Fruit fly (Drosophila melanogaster) whole organism, embryonic: ENCODE measurements around the gene CG14644.

Experiments
- Antp ChIP-seq: fragments of 200-800 bp; sonication (Bioruptor generic); optimal IDR thresholded peaks from 3 replicates; lab custom pipeline; 2016; ENCODE audit warnings: missing biosample characterization, missing genetic modification characterization
- CG10959 ChIP-seq: fragments of 200-800 bp; sonication (Bioruptor generic); IDR thresholded peaks from 2 replicates; pipeline ENCODE4 v1.3.6; 2022; ENCODE audit warnings: missing biosample characterization, missing genetic modification characterization
- CG11504 ChIP-seq: fragments of 200-800 bp; sonication (Bioruptor generic); optimal IDR thresholded peaks from 3 replicates; lab custom pipeline; 2019; ENCODE audit warnings: missing biosample characterization, mild to moderate bottlenecking, missing genetic modification characterization, moderate library complexity
- CG13287 ChIP-seq: fragments of 200-800 bp; sonication (Bioruptor generic); IDR thresholded peaks from 2 replicates; pipeline ENCODE4 v1.3.6; 2022; ENCODE audit warnings: missing biosample characterization, missing genetic modification characterization; ENCODE audit not compliant: partially characterized antibody
- CG14014 ChIP-seq: fragments of 200-800 bp; sonication (Bioruptor generic); IDR thresholded peaks from 2 replicates; pipeline ENCODE4 v1.3.6; 2022; ENCODE audit warnings: missing biosample characterization, missing genetic modification characterization
- CG1603 ChIP-seq: fragments of 200-800 bp; sonication (Bioruptor generic); optimal IDR thresholded peaks from 2 replicates; lab custom pipeline; 2019; ENCODE audit warnings: missing biosample characterization, mild to moderate bottlenecking, missing genetic modification characterization, moderate library complexity
- CG17186 ChIP-seq: fragments of 200-800 bp; sonication (Bioruptor generic); optimal IDR thresholded peaks from 3 replicates; lab custom pipeline; 2017; ENCODE audit warnings: missing biosample characterization, missing genetic modification reagents, missing genetic modification characterization
- CG2199 ChIP-seq: fragments of 200-800 bp; sonication (Bioruptor generic); IDR thresholded peaks from 3 replicates; pipeline ENCODE4 v1.3.6; 2022; ENCODE audit warnings: missing biosample characterization, missing genetic modification characterization
- CG2202 ChIP-seq: fragments of 200-800 bp; sonication (Bioruptor generic); optimal IDR thresholded peaks from 2 replicates; lab custom pipeline; 2018; ENCODE audit warnings: missing biosample characterization, mild to moderate bottlenecking, missing genetic modification characterization
- CG2712 ChIP-seq: fragments of 200-800 bp; optimal IDR thresholded peaks from 3 replicates; lab custom pipeline; 2019; ENCODE audit warnings: missing biosample characterization, mild to moderate bottlenecking, missing genetic modification characterization, moderate library complexity
- CG3065 ChIP-seq: fragments of 200-800 bp; sonication (Bioruptor generic); optimal IDR thresholded peaks from 2 replicates; lab custom pipeline; 2016; ENCODE audit warnings: missing biosample characterization, missing genetic modification characterization
- CG31365 ChIP-seq: fragments of 200-800 bp; sonication (Bioruptor generic); optimal IDR thresholded peaks from 2 replicates; lab custom pipeline; 2018; ENCODE audit warnings: missing biosample characterization, mild to moderate bottlenecking, missing genetic modification characterization
- CG31388 ChIP-seq: fragments of 200-800 bp; sonication (Bioruptor generic); optimal IDR thresholded peaks from 2 replicates; lab custom pipeline; 2016; ENCODE audit warnings: missing biosample characterization, missing genetic modification characterization
- CG33213 ChIP-seq: fragments of 200-800 bp; sonication (Bioruptor generic); optimal IDR thresholded peaks from 3 replicates; lab custom pipeline; 2016; ENCODE audit warnings: missing biosample characterization, missing genetic modification characterization
- CG34376 ChIP-seq: fragments of 200-800 bp; sonication (Bioruptor generic); optimal IDR thresholded peaks from 2 replicates; lab custom pipeline; 2018; ENCODE audit warnings: missing biosample characterization, mild to moderate bottlenecking, missing genetic modification characterization
- CG3838 ChIP-seq: fragments of 200-800 bp; sonication (Bioruptor generic); optimal IDR thresholded peaks from 3 replicates; lab custom pipeline; 2016; ENCODE audit warnings: missing biosample characterization, missing genetic modification characterization
- CG7271 ChIP-seq: fragments of 200-800 bp; sonication (Bioruptor generic); optimal IDR thresholded peaks from 2 replicates; lab custom pipeline; 2018; ENCODE audit warnings: missing biosample characterization, mild to moderate bottlenecking, missing genetic modification characterization, moderate library complexity
- CG8388 ChIP-seq: fragments of 200-800 bp; sonication (Bioruptor generic); optimal IDR thresholded peaks from 2 replicates; lab custom pipeline; 2019; ENCODE audit warnings: missing biosample characterization, mild to moderate bottlenecking, missing genetic modification characterization, moderate library complexity
- CG9797 ChIP-seq: fragments of 200-800 bp; sonication (Bioruptor generic); optimal IDR thresholded peaks from 3 replicates; lab custom pipeline; 2018; ENCODE audit warnings: missing biosample characterization, mild to moderate bottlenecking, missing genetic modification characterization
- CkIIα-i1 ChIP-seq: fragments of 200-800 bp; sonication (Bioruptor generic); IDR thresholded peaks from 2 replicates; pipeline ENCODE4 v1.3.6; 2022; ENCODE audit warnings: missing biosample characterization, missing genetic modification characterization
- Dbx ChIP-seq: fragments of 200-800 bp; sonication (Bioruptor generic); IDR thresholded peaks from 3 replicates; pipeline ENCODE4 v1.3.6; 2022; ENCODE audit warnings: missing biosample characterization, missing genetic modification characterization
- Dref ChIP-seq: fragments of 200-800 bp; sonication (Bioruptor generic); IDR thresholded peaks from 2 replicates; pipeline ENCODE4 v1.3.6; 2022; ENCODE audit warnings: missing biosample characterization, missing genetic modification characterization
- Gsc ChIP-seq: fragments of 200-800 bp; sonication (Bioruptor generic); IDR thresholded peaks from 2 replicates; pipeline ENCODE4 v1.3.6; 2022; ENCODE audit warnings: missing biosample characterization, missing genetic modification characterization
- HLHmδ ChIP-seq: fragments of 200-800 bp; sonication (Bioruptor generic); optimal IDR thresholded peaks from 2 replicates; lab custom pipeline; 2018; ENCODE audit warnings: missing biosample characterization, mild to moderate bottlenecking, missing genetic modification characterization, moderate library complexity
- Mes4 ChIP-seq: fragments of 200-800 bp; sonication (Bioruptor generic); optimal IDR thresholded peaks from 2 replicates; lab custom pipeline; 2016; ENCODE audit warnings: missing biosample characterization, missing genetic modification characterization
- Nf-YB ChIP-seq: fragments of 200-800 bp; sonication (Bioruptor generic); optimal IDR thresholded peaks from 3 replicates; lab custom pipeline; 2019; ENCODE audit warnings: missing biosample characterization, mild to moderate bottlenecking, missing genetic modification characterization, moderate library complexity
- Ssrp ChIP-seq: fragments of 200-800 bp; sonication (Bioruptor generic); optimal IDR thresholded peaks from 2 replicates; lab custom pipeline; 2018; ENCODE audit warnings: missing biosample characterization, mild to moderate bottlenecking, missing genetic modification characterization, moderate library complexity
- Usf ChIP-seq: fragments of 200-800 bp; sonication (Bioruptor generic); optimal IDR thresholded peaks from 2 replicates; lab custom pipeline; 2017; ENCODE audit warnings: missing genotype, missing biosample characterization, missing genetic modification characterization
- ab ChIP-seq: fragments of 200-800 bp; sonication (Bioruptor generic); optimal IDR thresholded peaks from 2 replicates; lab custom pipeline; 2016; ENCODE audit warnings: missing biosample characterization, missing genetic modification characterization
- amos ChIP-seq: fragments of 200-800 bp; sonication (Bioruptor generic); IDR thresholded peaks from 2 replicates; pipeline ENCODE4 v1.3.6; 2022; ENCODE audit warnings: missing biosample characterization, missing genetic modification characterization; ENCODE audit not compliant: partially characterized antibody
- cas ChIP-seq: fragments of 200-800 bp; sonication (Bioruptor generic); IDR thresholded peaks from 2 replicates; pipeline ENCODE4 v1.3.6; 2022; ENCODE audit warnings: missing biosample characterization, missing genetic modification characterization
- chn ChIP-seq: fragments of 200-800 bp; sonication (Bioruptor generic); optimal IDR thresholded peaks from 2 replicates; lab custom pipeline; 2016; ENCODE audit warnings: missing biosample characterization, missing genetic modification characterization
- ci ChIP-seq: fragments of 200-800 bp; sonication (Bioruptor generic); IDR thresholded peaks from 3 replicates; pipeline ENCODE4 v1.3.6; 2022; ENCODE audit warnings: missing biosample characterization, missing genetic modification characterization
- crc ChIP-seq: fragments of 200-800 bp; sonication (Bioruptor generic); optimal IDR thresholded peaks from 2 replicates; lab custom pipeline; 2016; ENCODE audit warnings: missing biosample characterization, missing genetic modification characterization
- crp ChIP-seq, 2 experiments: fragments of 200-800 bp; sonication (Bioruptor generic); optimal IDR thresholded peaks; 2 replicates in 1 of 2; 3 replicates in 1 of 2; lab custom pipeline; 2017; ENCODE audit warnings: missing biosample characterization in 2 of 2, missing genetic modification characterization in 2 of 2, mild to moderate bottlenecking in 1 of 2, moderate library complexity in 1 of 2
- cwo ChIP-seq: fragments of 200-800 bp; sonication (Bioruptor generic); optimal IDR thresholded peaks from 3 replicates; lab custom pipeline; 2017; ENCODE audit warnings: missing biosample characterization, missing genetic modification characterization, mild to moderate bottlenecking, moderate library complexity, missing genetic modification reagents
- da ChIP-seq: fragments of 200-800 bp; sonication (Bioruptor generic); optimal IDR thresholded peaks from 2 replicates; lab custom pipeline; 2016; ENCODE audit warnings: missing biosample characterization, missing genetic modification characterization
- fd102C ChIP-seq: fragments of 200-800 bp; sonication (Bioruptor generic); optimal IDR thresholded peaks from 2 replicates; lab custom pipeline; 2018; ENCODE audit warnings: missing biosample characterization, mild to moderate bottlenecking, missing genetic modification characterization, moderate library complexity
- ftz-f1 ChIP-seq: fragments of 200-800 bp; sonication (Bioruptor generic); optimal IDR thresholded peaks from 2 replicates; lab custom pipeline; 2016; ENCODE audit warnings: missing biosample characterization, missing genetic modification characterization
- gsb ChIP-seq: fragments of 200-800 bp; sonication (Bioruptor generic); IDR thresholded peaks from 2 replicates; pipeline ENCODE4 v1.3.6; 2022; ENCODE audit warnings: missing biosample characterization, missing genetic modification characterization
- ham ChIP-seq: fragments of 200-800 bp; sonication (Bioruptor generic); IDR thresholded peaks from 2 replicates; pipeline ENCODE4 v1.3.6; 2022; ENCODE audit warnings: missing biosample characterization, missing genetic modification characterization
- hbn ChIP-seq: fragments of 200-800 bp; sonication (Bioruptor generic); IDR thresholded peaks from 2 replicates; pipeline ENCODE4 v1.3.6; 2022; ENCODE audit warnings: missing biosample characterization, missing genetic modification characterization; ENCODE audit not compliant: partially characterized antibody
- jigr1 ChIP-seq: fragments of 200-800 bp; sonication (Bioruptor generic); IDR thresholded peaks from 3 replicates; pipeline ENCODE4 v1.3.6; 2022; ENCODE audit warnings: missing biosample characterization, missing genetic modification characterization
- jumu ChIP-seq: fragments of 200-800 bp; sonication (Bioruptor generic); optimal IDR thresholded peaks from 3 replicates; lab custom pipeline; 2016; ENCODE audit warnings: missing biosample characterization, missing genetic modification characterization
- lbe ChIP-seq: fragments of 200-800 bp; sonication (Bioruptor generic); optimal IDR thresholded peaks from 2 replicates; lab custom pipeline; 2016; ENCODE audit warnings: missing biosample characterization, mild to moderate bottlenecking, missing genetic modification characterization
- pfk ChIP-seq: fragments of 200-800 bp; sonication (Bioruptor generic); optimal IDR thresholded peaks from 2 replicates; lab custom pipeline; 2018; ENCODE audit warnings: missing biosample characterization, mild to moderate bottlenecking, missing genetic modification characterization, moderate library complexity
- run ChIP-seq: fragments of 200-800 bp; sonication (Bioruptor generic); optimal IDR thresholded peaks from 3 replicates; lab custom pipeline; 2018; ENCODE audit warnings: missing biosample characterization, mild to moderate bottlenecking, missing genetic modification characterization
- sqz ChIP-seq: fragments of 200-800 bp; sonication (Bioruptor generic); optimal IDR thresholded peaks from 3 replicates; lab custom pipeline; 2018; ENCODE audit warnings: missing biosample characterization, mild to moderate bottlenecking, missing genetic modification characterization
- stc ChIP-seq: fragments of 200-800 bp; sonication (Bioruptor generic); IDR thresholded peaks from 2 replicates; pipeline ENCODE4 v1.3.6; 2022; ENCODE audit warnings: missing biosample characterization, missing genetic modification characterization
- tgo ChIP-seq: fragments of 200-800 bp; sonication (Bioruptor generic); IDR thresholded peaks from 3 replicates; pipeline ENCODE4 v1.3.6; 2022; ENCODE audit warnings: missing biosample characterization, missing genetic modification characterization
- tio ChIP-seq: fragments of 200-800 bp; sonication (Bioruptor generic); optimal IDR thresholded peaks from 2 replicates; lab custom pipeline; 2017; ENCODE audit warnings: missing biosample characterization, missing genetic modification characterization, inconsistent platforms

The CG14644 gene

DNA sequence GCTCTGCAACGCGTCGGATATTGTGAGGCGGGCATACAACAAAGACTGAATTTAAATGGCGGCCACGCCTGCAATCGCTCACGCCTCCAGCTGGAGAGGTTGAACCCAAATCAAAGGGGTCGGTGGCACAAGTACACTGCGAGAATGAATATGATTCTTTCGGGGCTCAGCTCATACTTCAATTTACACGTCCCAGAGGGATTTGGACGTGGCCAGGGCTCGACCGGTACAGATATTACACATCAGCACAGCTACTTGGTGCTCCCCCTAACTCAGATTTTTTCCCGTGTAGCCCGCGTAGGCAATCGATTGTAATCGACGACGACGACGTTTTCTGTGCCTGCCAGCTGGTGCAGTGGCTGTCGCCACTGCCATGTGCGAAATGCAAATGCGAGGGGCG, 38.8 kb downstream of the CG14644 start (continued):
- no peak for TF ChIP-seq CG3065 (GFP tag; lab: Kevin White, UChicago)
- TF ChIP-seq Nf-YB (GFP tag; lab: Kevin White, UChicago), result peak; percentile 22
- TF ChIP-seq CG9797 (GFP tag; lab: Kevin White, UChicago), result no peak
- TF ChIP-seq crc (GFP tag; lab: Kevin White, UChicago), result peak; percentile 32
- TF ChIP-seq CG10959, result peak; percentile 74
- peak; percentile 79 for TF ChIP-seq Gsc (GFP tag; lab: Robert Waterston, UW)
- peak; percentile 57 for TF ChIP-seq cwo (GFP tag; lab: Kevin White, UChicago)
- no peak for TF ChIP-seq cas (GFP tag; lab: Robert Waterston, UW)
- peak; percentile 51; the same call in 1 of the 3 replicates for TF ChIP-seq Dbx (GFP tag; lab: Robert Waterston, UW)
- TF ChIP-seq CG31388, result peak; percentile 40
- peak; percentile 89 for TF ChIP-seq Antp (GFP tag; lab: Kevin White, UChicago)
- no peak for TF ChIP-seq Usf
- TF ChIP-seq CG2199 (GFP tag; lab: Robert Waterston, UW), result peak; percentile 65; the same call in 1 of the 3 replicates
- peak; percentile 71 for TF ChIP-seq chn
- peak; percentile 88 for TF ChIP-seq stc (GFP tag; lab: Robert Waterston, UW)
- TF ChIP-seq HLHmδ, result no peak
- TF ChIP-seq CG8388 (GFP tag; lab: Kevin White, UChicago), result peak; percentile 62
- no peak for TF ChIP-seq Dref
- no peak for TF ChIP-seq amos (GFP tag; lab: Robert Waterston, UW)
- TF ChIP-seq CG13287 (GFP tag; lab: Robert Waterston, UW), result no peak
- no peak for TF ChIP-seq da (GFP tag; lab: Kevin White, UChicago)
- peak; percentile 77 for TF ChIP-seq jumu (GFP tag; lab: Kevin White, UChicago)
- TF ChIP-seq ab (GFP tag; lab: Kevin White, UChicago), result peak; percentile 23
- peak; percentile 50 for TF ChIP-seq run (tag; lab: Kevin White, UChicago)
- no peak for TF ChIP-seq fd102C
- TF ChIP-seq Ssrp, result peak; percentile 69
- no peak for TF ChIP-seq lbe
- TF ChIP-seq CG17186 (GFP tag; lab: Kevin White, UChicago), result peak; percentile 44
- no peak for TF ChIP-seq CG7271 (tag; lab: Kevin White, UChicago)
- TF ChIP-seq hbn, result no peak
- no peak for TF ChIP-seq CG2202 (tag; lab: Kevin White, UChicago)
- peak; percentile 14 for TF ChIP-seq tio (GFP tag; lab: Kevin White, UChicago)
- TF ChIP-seq CG34376 (GFP tag; lab: Kevin White, UChicago), result no peak
- TF ChIP-seq CkIIα-i1 (GFP tag; lab: Robert Waterston, UW), result peak; percentile 54; the same call in 1 of the 2 replicates
- peak; percentile 8 for TF ChIP-seq sqz
- TF ChIP-seq CG31365 (tag; lab: Kevin White, UChicago), result peak; percentile 31
- peak; percentile 50; the same call in 1 of the 2 replicates for TF ChIP-seq ham
- peak; percentile 95 for TF ChIP-seq ci
- peak; percentile 86 for TF ChIP-seq CG14014 (GFP tag; lab: Robert Waterston, UW)
- no peak for TF ChIP-seq ftz-f1 (GFP tag; lab: Kevin White, UChicago)
- peak; percentile 92 for TF ChIP-seq CG1603
- peak; percentile 56 for TF ChIP-seq Mes4 (GFP tag; lab: Kevin White, UChicago)
- peak; percentile 83 for TF ChIP-seq jigr1 (GFP tag; lab: Robert Waterston, UW)
- TF ChIP-seq CG33213 (GFP tag; lab: Kevin White, UChicago), result peak; percentile 73
- peak; percentile 90 for TF ChIP-seq tgo
- TF ChIP-seq crp (GFP tag; optimal IDR thresholded peaks at IDR 0.05; lab: Kevin White, UChicago), result peak in 1 of 2 experiments; percentile 25
- TF ChIP-seq CG2712, result peak; percentile 79
- TF ChIP-seq CG3838 (GFP tag; lab: Kevin White, UChicago), result no peak
- no peak for TF ChIP-seq pfk (GFP tag; lab: Kevin White, UChicago)
- peak; percentile 88 for TF ChIP-seq CG11504 (tag; lab: Kevin White, UChicago)
- peak; percentile 74 for TF ChIP-seq gsb
